Fruit fly (Drosophila melanogaster) whole organism, embryonic: ENCODE measurements around the gene CG8034.

Source experiments
- CG7357 ChIP-seq: fragments of 200-800 bp; sonication (Bioruptor generic); IDR thresholded peaks from 3 replicates; pipeline ENCODE4 v1.3.6; 2022; ENCODE audit warnings: missing biosample characterization, missing genetic modification characterization
- CG8478 ChIP-seq: fragments of >200 bp; optimal IDR thresholded peaks from 2 replicates; lab custom pipeline; 2018

DNA sequence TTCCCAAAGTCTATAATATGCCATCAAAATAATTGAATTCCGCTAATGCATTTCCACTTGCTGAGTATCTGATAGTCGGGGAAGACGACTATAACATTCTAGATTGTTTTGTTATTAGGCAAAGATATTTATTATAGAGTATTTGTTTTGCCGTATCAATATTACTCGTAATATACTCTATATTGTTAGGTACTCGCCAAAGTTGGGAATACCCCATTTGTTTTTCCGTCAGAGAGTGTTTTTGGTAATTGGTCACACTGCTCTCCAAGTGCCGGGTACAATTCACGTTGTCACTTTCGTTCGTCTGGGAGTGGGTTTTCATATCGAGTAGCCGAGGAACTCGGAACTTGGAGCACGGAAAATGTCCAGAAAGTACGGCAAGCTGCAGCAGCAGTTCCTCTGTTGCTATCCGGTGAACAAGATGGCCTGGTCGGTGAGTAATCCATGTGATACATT, 54.6 kb downstream of the CG8034 start, which contains the start of gene CG7889:
- TF ChIP-seq CG8478 (lab: Kevin White, UChicago) (no peak), CG7357 (no peak)
